Fruit fly (Drosophila melanogaster): Measurements from ENCODE around the gene Atg1.

dm6 chr3L:12813907-12814306 lies 9.0 kb upstream of the Atg1 start, which contains the start of the genes Sf3a2 and CG42588:
- TF ChIP-seq CG13204 (GFP tag; optimal IDR thresholded peaks at IDR 0.05), result no peak
- TF ChIP-seq Snoo (tag; optimal IDR thresholded peaks at IDR 0.05), result no peak
- no peak for TF ChIP-seq fd96Ca (GFP tag; IDR thresholded peaks at IDR 0.05)
- TF ChIP-seq EcR (GFP tag; optimal IDR thresholded peaks at IDR 0.05), result no peak
- TF ChIP-seq gl (tag; optimal IDR thresholded peaks at IDR 0.05), result no peak
- TF ChIP-seq CG34367 (tag; optimal IDR thresholded peaks at IDR 0.05), result no peak
- TF ChIP-seq CG32121 (GFP tag; IDR thresholded peaks at IDR 0.05), result no peak
- TF ChIP-seq Pif1B (GFP tag; optimal IDR thresholded peaks at IDR 0.05), result no peak
- no peak for TF ChIP-seq CG4496 (GFP tag; IDR thresholded peaks at IDR 0.05)
- no peak for TF ChIP-seq CG14655 (GFP tag; optimal IDR thresholded peaks at IDR 0.05)
- no peak for TF ChIP-seq CG12605 (GFP tag; IDR thresholded peaks at IDR 0.05)
- TF ChIP-seq CG10348 (GFP tag; IDR thresholded peaks at IDR 0.05), result no peak
